Worm (Caenorhabditis elegans) whole organism, L1 larva: Measurements from ENCODE around the gene nck-1.

ENCODE experiments used
- C34B4.2 ChIP-seq: sonication (generic microtip); optimal IDR thresholded peaks from 2 replicates; lab custom pipeline; 2017; ENCODE audit warnings: mild to moderate bottlenecking, missing genetic modification characterization, missing compliant biosample characterization
- aha-1 ChIP-seq: fragments of 150-350 bp; optimal IDR thresholded peaks from 2 replicates; lab custom pipeline; 2014; ENCODE audit warnings: missing biosample characterization, missing genetic modification characterization
- ceh-82 ChIP-seq, 3 experiments: fragments of 150-350 bp in 1 of 3; sonication (generic microtip) in 2 of 3; optimal IDR thresholded peaks; 2 replicates each; lab custom pipeline; 2014 to 2017; ENCODE audit warnings: missing biosample characterization in 3 of 3, missing genetic modification characterization in 3 of 3
- dpl-1 ChIP-seq, 3 experiments: fragments of 150-350 bp in 2 of 3; sonication (generic microtip) in 1 of 3; optimal IDR thresholded peaks; 2 replicates each; lab custom pipeline; 2014 to 2017; ENCODE audit warnings: missing biosample characterization in 3 of 3, missing genetic modification characterization in 3 of 3, missing genetic modification reagents in 3 of 3
- elt-3 ChIP-seq, 6 experiments: fragments of 150-350 bp in 1 of 6; sonication (generic microtip); optimal IDR thresholded peaks; 2 replicates each; lab custom pipeline; 2017 to 2018; ENCODE audit warnings: missing biosample characterization in 6 of 6, missing genetic modification characterization in 6 of 6, inconsistent platforms in 1 of 6
- hpl-2 ChIP-seq: fragments of 150-350 bp; optimal IDR thresholded peaks from 2 replicates; lab custom pipeline; 2014; ENCODE audit warnings: missing biosample characterization, missing genetic modification reagents, missing genetic modification characterization
- lsy-2 ChIP-seq, 2 experiments: fragments of 150-350 bp; optimal IDR thresholded peaks; 2 replicates each; lab custom pipeline; 2014; ENCODE audit warnings: missing biosample characterization in 2 of 2, missing genetic modification characterization in 2 of 2
- mef-2 ChIP-seq: fragments of 150-350 bp; optimal IDR thresholded peaks from 2 replicates; lab custom pipeline; 2014; ENCODE audit warnings: missing biosample characterization, missing genetic modification characterization
- pqm-1 ChIP-seq: sonication (generic microtip); optimal IDR thresholded peaks from 3 replicates; lab custom pipeline; 2017; ENCODE audit warnings: missing biosample characterization, missing genetic modification characterization
- sptf-1 ChIP-seq: fragments of 150-350 bp; optimal IDR thresholded peaks from 2 replicates; lab custom pipeline; 2014; ENCODE audit warnings: missing biosample characterization, missing genetic modification characterization
- ztf-4 ChIP-seq: fragments of 150-350 bp; optimal IDR thresholded peaks from 2 replicates; lab custom pipeline; 2014; ENCODE audit warnings: missing biosample characterization, missing genetic modification characterization

DNA sequence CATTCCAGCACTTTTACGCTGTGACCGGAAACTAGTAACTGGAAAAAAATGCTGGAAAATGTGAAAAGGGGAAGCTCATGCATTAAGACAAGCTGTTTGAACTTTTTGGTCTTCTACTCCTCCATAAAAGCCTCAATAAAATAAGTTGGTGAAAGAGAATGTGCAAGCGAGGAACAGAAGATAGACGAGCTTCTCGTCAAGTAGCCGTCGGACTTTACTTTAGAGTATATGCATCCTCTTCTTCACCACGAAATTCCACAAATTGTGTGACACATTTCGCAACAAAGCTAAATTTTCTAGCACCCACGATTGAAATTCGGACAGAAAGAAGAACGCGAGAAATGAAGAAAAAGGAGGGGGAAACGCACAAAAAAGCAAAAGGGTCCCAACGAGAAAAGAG is 6.7 kb upstream of the nck-1 start:
- TF ChIP-seq C34B4.2 (tag; lab: Kevin White, UChicago) (no peak), lsy-2 (tag; optimal IDR thresholded peaks at IDR 0.05; lab: Kevin White, UChicago) (no peak), ceh-82 (tag; optimal IDR thresholded peaks at IDR 0.05; lab: Kevin White, UChicago) (no peak), mef-2 (no peak), elt-3 (tag; optimal IDR thresholded peaks at IDR 0.05; lab: Kevin White, UChicago) (no peak), pqm-1 (tag; lab: Kevin White, UChicago) (no peak), ztf-4 (tag; lab: Kevin White, UChicago) (no peak), hpl-2 (GFP tag; lab: Kevin White, UChicago) (no peak), dpl-1 (GFP tag; optimal IDR thresholded peaks at IDR 0.05; lab: Kevin White, UChicago) (no peak), sptf-1 (tag; lab: Kevin White, UChicago) (no peak), aha-1 (tag; lab: Kevin White, UChicago) (no peak)
